Worm (Caenorhabditis elegans) whole organism, L2 larva: ENCODE data around the gene C23G10.7.

Experiments
- C34F6.9 ChIP-seq: fragments of 150-350 bp; optimal IDR thresholded peaks from 2 replicates; lab custom pipeline; 2014; ENCODE audit warnings: missing biosample characterization, missing genetic modification characterization
- F13H6.1 ChIP-seq: sonication (generic microtip); optimal IDR thresholded peaks from 2 replicates; lab custom pipeline; 2016; ENCODE audit warnings: missing genetic modification characterization, missing compliant biosample characterization
- R02D3.7 ChIP-seq: fragments of 150-350 bp; optimal IDR thresholded peaks from 2 replicates; lab custom pipeline; 2014; ENCODE audit warnings: missing biosample characterization, missing genetic modification characterization
- Y55F3AM.14 ChIP-seq: fragments of 200-800 bp; sonication (Bioruptor generic); optimal IDR thresholded peaks from 2 replicates; lab custom pipeline; 2018; ENCODE audit warnings: mild to moderate bottlenecking, missing genetic modification characterization, missing compliant biosample characterization
- ZK546.5 ChIP-seq: sonication (generic microtip); optimal IDR thresholded peaks from 2 replicates; lab custom pipeline; 2017; ENCODE audit warnings: missing biosample characterization, missing genetic modification characterization
- aly-2 ChIP-seq: fragments of 150-350 bp; optimal IDR thresholded peaks from 2 replicates; lab custom pipeline; 2014; ENCODE audit warnings: missing biosample characterization, missing genetic modification characterization
- ama-1 ChIP-seq: fragments of 150-350 bp; optimal IDR thresholded peaks from 2 replicates; lab custom pipeline; 2018; ENCODE audit warnings: inconsistent platforms
- ceh-16 ChIP-seq: fragments of 150-350 bp; optimal IDR thresholded peaks from 2 replicates; lab custom pipeline; 2014; ENCODE audit warnings: missing biosample characterization, missing genetic modification characterization
- ceh-82 ChIP-seq: fragments of 150-350 bp; optimal IDR thresholded peaks from 2 replicates; lab custom pipeline; 2014; ENCODE audit warnings: missing biosample characterization, missing genetic modification characterization
- crh-2 ChIP-seq: sonication (generic microtip); optimal IDR thresholded peaks from 2 replicates; lab custom pipeline; 2017; ENCODE audit warnings: missing biosample characterization, missing genetic modification characterization
- dmd-4 ChIP-seq: sonication (generic microtip); optimal IDR thresholded peaks from 2 replicates; lab custom pipeline; 2017; ENCODE audit warnings: missing biosample characterization, missing genetic modification characterization
- egl-27 ChIP-seq: sonication (generic microtip); optimal IDR thresholded peaks from 3 replicates; lab custom pipeline; 2017; ENCODE audit warnings: missing biosample characterization, missing genetic modification reagents, missing genetic modification characterization
- elt-1 ChIP-seq: fragments of 150-350 bp; optimal IDR thresholded peaks from 2 replicates; lab custom pipeline; 2014; ENCODE audit warnings: missing biosample characterization, missing genetic modification characterization
- elt-3 ChIP-seq: sonication (generic microtip); optimal IDR thresholded peaks from 2 replicates; lab custom pipeline; 2017; ENCODE audit warnings: missing biosample characterization, missing genetic modification characterization
- fos-1 ChIP-seq: fragments of 150-350 bp; optimal IDR thresholded peaks from 2 replicates; lab custom pipeline; 2014; ENCODE audit warnings: missing biosample characterization, missing genetic modification characterization
- gmeb-1 ChIP-seq: fragments of 150-350 bp; optimal IDR thresholded peaks from 2 replicates; lab custom pipeline; 2014; ENCODE audit warnings: missing biosample characterization, missing genetic modification characterization
- lin-11 ChIP-seq: fragments of 150-350 bp; sonication (generic microtip); optimal IDR thresholded peaks from 2 replicates; lab custom pipeline; 2014; ENCODE audit warnings: missing biosample characterization, missing genetic modification characterization, inconsistent platforms, mixed read lengths
- lin-13 ChIP-seq: fragments of 150-350 bp; optimal IDR thresholded peaks from 2 replicates; lab custom pipeline; 2014; ENCODE audit warnings: missing biosample characterization, missing genetic modification reagents, missing genetic modification characterization
- lsy-2 ChIP-seq, 2 experiments: fragments of 150-350 bp in 1 of 2; sonication (generic microtip) in 1 of 2; optimal IDR thresholded peaks; 2 replicates each; lab custom pipeline; 2014 to 2017; ENCODE audit warnings: missing biosample characterization in 2 of 2, missing genetic modification characterization in 2 of 2
- mab-5 ChIP-seq: fragments of 150-350 bp; optimal IDR thresholded peaks from 2 replicates; lab custom pipeline; 2014; ENCODE audit warnings: missing biosample characterization, missing genetic modification characterization
- mbf-1 ChIP-seq: sonication (generic microtip); optimal IDR thresholded peaks from 2 replicates; lab custom pipeline; 2017; ENCODE audit warnings: missing biosample characterization, missing genetic modification characterization
- mdl-1 ChIP-seq, 2 experiments: fragments of 150-350 bp in 1 of 2; sonication (generic microtip) in 1 of 2; optimal IDR thresholded peaks; 2 replicates each; lab custom pipeline; 2017; ENCODE audit warnings: missing biosample characterization in 2 of 2, missing genetic modification characterization in 2 of 2
- nhr-10 ChIP-seq: sonication (generic microtip); optimal IDR thresholded peaks from 2 replicates; lab custom pipeline; 2017; ENCODE audit warnings: missing biosample characterization, missing genetic modification characterization
- nhr-11 ChIP-seq: fragments of 150-350 bp; optimal IDR thresholded peaks from 2 replicates; lab custom pipeline; 2014; ENCODE audit warnings: missing biosample characterization, missing genetic modification characterization
- nhr-129 ChIP-seq: fragments of 150-350 bp; optimal IDR thresholded peaks from 2 replicates; lab custom pipeline; 2014; ENCODE audit warnings: missing biosample characterization, missing genetic modification characterization
- nhr-23 ChIP-seq: fragments of 150-350 bp; optimal IDR thresholded peaks from 2 replicates; lab custom pipeline; 2014; ENCODE audit warnings: missing biosample characterization, missing genetic modification reagents, missing genetic modification characterization
- nhr-237 ChIP-seq: fragments of 150-350 bp; optimal IDR thresholded peaks from 2 replicates; lab custom pipeline; 2014; ENCODE audit warnings: missing biosample characterization, missing genetic modification characterization
- nhr-25 ChIP-seq: fragments of 150-350 bp; sonication (generic microtip); optimal IDR thresholded peaks from 3 replicates; lab custom pipeline; 2014; ENCODE audit warnings: missing biosample characterization, missing genetic modification characterization
- nhr-6 ChIP-seq: fragments of 150-350 bp; optimal IDR thresholded peaks from 2 replicates; lab custom pipeline; 2014; ENCODE audit warnings: missing biosample characterization, missing genetic modification characterization
- nhr-77 ChIP-seq: fragments of 150-350 bp; optimal IDR thresholded peaks from 2 replicates; lab custom pipeline; 2014; ENCODE audit warnings: missing biosample characterization, missing genetic modification characterization
- peb-1 ChIP-seq: fragments of 150-350 bp; optimal IDR thresholded peaks from 2 replicates; lab custom pipeline; 2014; ENCODE audit warnings: missing biosample characterization, missing genetic modification characterization
- sma-3 ChIP-seq: sonication (generic microtip); optimal IDR thresholded peaks from 2 replicates; lab custom pipeline; 2016; ENCODE audit warnings: missing genetic modification reagents, missing genetic modification characterization, missing compliant biosample characterization
- sma-9 ChIP-seq, 2 experiments: fragments of 150-350 bp in 1 of 2; sonication (generic microtip) in 1 of 2; optimal IDR thresholded peaks; 2 replicates each; lab custom pipeline; 2014 to 2016; ENCODE audit warnings: missing genetic modification characterization in 2 of 2, mild to moderate bottlenecking in 1 of 2, missing biosample characterization in 1 of 2, missing compliant biosample characterization in 1 of 2, missing genetic modification reagents in 1 of 2, moderate library complexity in 1 of 2
- unc-39 ChIP-seq: fragments of 150-350 bp; optimal IDR thresholded peaks from 2 replicates; lab custom pipeline; 2014; ENCODE audit warnings: missing biosample characterization, missing genetic modification characterization
- unc-55 ChIP-seq: fragments of 150-350 bp; sonication (generic microtip); optimal IDR thresholded peaks from 3 replicates; lab custom pipeline; 2014; ENCODE audit warnings: missing biosample characterization, missing genetic modification reagents, missing genetic modification characterization
- unc-62 ChIP-seq: fragments of 150-350 bp; optimal IDR thresholded peaks from 2 replicates; lab custom pipeline; 2014; ENCODE audit warnings: missing biosample characterization, missing genetic modification reagents, missing genetic modification characterization
- ztf-1 ChIP-seq: fragments of 200-800 bp; sonication (Bioruptor generic); conservative IDR thresholded peaks from 2 replicates; pipeline ENCODE4 v1.3.6; 2022; ENCODE audit warnings: missing genetic modification characterization, missing compliant biosample characterization
- ztf-4 ChIP-seq: fragments of 150-350 bp; optimal IDR thresholded peaks from 2 replicates; lab custom pipeline; 2014; ENCODE audit warnings: missing biosample characterization, missing genetic modification characterization

C23G10.7 gene

ce11 chrIII:6170038-6170437, 28.2 kb downstream of the C23G10.7 start:
- TF ChIP-seq sma-9 (GFP tag; optimal IDR thresholded peaks at IDR 0.05; lab: Kevin White, UChicago) (peak; percentile 37), sma-9 (tag; optimal IDR thresholded peaks at IDR 0.05; lab: Kevin White, UChicago) (no peak), F13H6.1 (tag; lab: Kevin White, UChicago) (peak; percentile 46), lsy-2 (tag; optimal IDR thresholded peaks at IDR 0.05; lab: Kevin White, UChicago) (peak in 1 of 2 experiments; percentile 60), fos-1 (tag; lab: Kevin White, UChicago) (peak; percentile 3), mab-5 (tag; lab: Kevin White, UChicago) (peak; percentile 21), peb-1 (tag; lab: Kevin White, UChicago) (no peak), C34F6.9 (tag; lab: Kevin White, UChicago) (peak; percentile 80), crh-2 (tag; lab: Kevin White, UChicago) (peak; percentile 32), unc-55 (GFP tag; lab: Kevin White, UChicago) (peak; percentile 45), aly-2 (no peak), ama-1 (peak; percentile 56), ceh-16 (tag; lab: Kevin White, UChicago) (no peak), mdl-1 (tag; optimal IDR thresholded peaks at IDR 0.05; lab: Kevin White, UChicago) (no peak), lin-13 (GFP tag; lab: Kevin White, UChicago) (no peak), nhr-129 (tag; lab: Kevin White, UChicago) (peak; percentile 74), nhr-25 (peak; percentile 13)

ce11 chrIII:6168497-6169227, 29.6 kb downstream of the C23G10.7 start, which contains the start of gene efk-1:
Gene efk-1 (minus strand): TSS chrIII:6168547.
- no peak for TF ChIP-seq gmeb-1 (tag; lab: Kevin White, UChicago)
- peak; percentile 36 for TF ChIP-seq crh-2 (tag; lab: Kevin White, UChicago)
- peak; percentile 42 for TF ChIP-seq nhr-129 (tag; lab: Kevin White, UChicago)
- TF ChIP-seq C34F6.9 (tag; lab: Kevin White, UChicago): peak; percentile 21
- TF ChIP-seq mbf-1 (tag; lab: Kevin White, UChicago): no peak
- peak; percentile 20 for TF ChIP-seq ama-1
- no peak for TF ChIP-seq mdl-1 (tag; optimal IDR thresholded peaks at IDR 0.05; lab: Kevin White, UChicago)
- no peak for TF ChIP-seq egl-27 (tag; lab: Kevin White, UChicago)
- TF ChIP-seq, all 48 proteins: peak for 4

ce11 chrIII:6166634-6167033, 31.6 kb downstream of the C23G10.7 start:
- TF ChIP-seq nhr-25 (no peak), R02D3.7 (no peak), unc-55 (GFP tag; lab: Kevin White, UChicago) (no peak), sma-3 (GFP tag; lab: Kevin White, UChicago) (no peak), lin-11 (tag; lab: Kevin White, UChicago) (no peak), F13H6.1 (tag; lab: Kevin White, UChicago) (no peak), ztf-4 (tag; lab: Kevin White, UChicago) (no peak), dmd-4 (no peak), ama-1 (no peak), elt-3 (no peak)

DNA sequence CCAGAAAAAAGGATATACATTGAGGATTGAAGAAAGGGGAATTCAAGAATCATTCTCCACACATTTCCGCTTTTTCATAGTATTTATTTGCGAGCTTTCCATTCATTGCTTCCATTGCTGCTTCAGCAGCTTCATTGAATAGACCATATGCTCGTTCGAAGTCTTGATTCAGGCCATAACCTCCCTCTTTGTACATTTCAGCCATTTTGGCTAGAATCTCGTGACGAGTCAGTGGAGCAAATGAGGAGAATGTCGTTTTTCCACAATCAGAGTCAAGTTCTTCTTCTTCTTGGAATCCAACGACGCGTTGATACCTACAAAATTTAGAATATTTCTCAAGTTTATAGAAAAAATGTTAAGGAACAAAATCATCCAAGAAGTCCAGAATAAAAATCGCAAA, 33.0 kb downstream of the C23G10.7 start:
- TF ChIP-seq elt-3: no peak
- no peak for TF ChIP-seq unc-39 (tag; lab: Kevin White, UChicago)
- no peak for TF ChIP-seq lin-11 (tag; lab: Kevin White, UChicago)
- TF ChIP-seq elt-1 (tag; lab: Kevin White, UChicago): no peak
- no peak for TF ChIP-seq ceh-82 (tag; lab: Kevin White, UChicago)
- no peak for TF ChIP-seq ztf-1 (GFP tag; lab: Robert Waterston, UW)
- no peak for TF ChIP-seq Y55F3AM.14 (GFP tag; lab: Kevin White, UChicago)
- no peak for TF ChIP-seq nhr-237 (tag; lab: Kevin White, UChicago)

- TF ChIP-seq ama-1: peak; percentile 86
- peak; percentile 0 for TF ChIP-seq crh-2 (tag; lab: Kevin White, UChicago)
- no peak for TF ChIP-seq gmeb-1 (tag; lab: Kevin White, UChicago)
- peak; percentile 34 for TF ChIP-seq fos-1 (tag; lab: Kevin White, UChicago)
- TF ChIP-seq ztf-1 (GFP tag; lab: Robert Waterston, UW): no peak
- TF ChIP-seq nhr-129 (tag; lab: Kevin White, UChicago): peak; percentile 34
- no peak for TF ChIP-seq ceh-82 (tag; lab: Kevin White, UChicago)
- no peak for TF ChIP-seq ceh-16 (tag; lab: Kevin White, UChicago)
- TF ChIP-seq unc-39 (tag; lab: Kevin White, UChicago): no peak
- TF ChIP-seq lin-13 (GFP tag; lab: Kevin White, UChicago): peak; percentile 17
- TF ChIP-seq sma-9 (GFP tag; optimal IDR thresholded peaks at IDR 0.05; lab: Kevin White, UChicago): peak; percentile 35
- TF ChIP-seq sma-9 (tag; optimal IDR thresholded peaks at IDR 0.05; lab: Kevin White, UChicago): no peak
- TF ChIP-seq R02D3.7: no peak
- no peak for TF ChIP-seq lsy-2 (tag; optimal IDR thresholded peaks at IDR 0.05; lab: Kevin White, UChicago)
- TF ChIP-seq nhr-77 (tag; lab: Kevin White, UChicago): no peak
- no peak for TF ChIP-seq nhr-11 (tag; lab: Kevin White, UChicago)
- TF ChIP-seq nhr-10: no peak
- TF ChIP-seq nhr-23 (tag; lab: Kevin White, UChicago): no peak
- TF ChIP-seq lin-11 (tag; lab: Kevin White, UChicago): no peak
- no peak for TF ChIP-seq F13H6.1 (tag; lab: Kevin White, UChicago)
- no peak for TF ChIP-seq ZK546.5 (tag; lab: Kevin White, UChicago)
- TF ChIP-seq peb-1 (tag; lab: Kevin White, UChicago): no peak
- TF ChIP-seq unc-62 (GFP tag; lab: Kevin White, UChicago): no peak
- TF ChIP-seq C34F6.9 (tag; lab: Kevin White, UChicago): peak; percentile 48
- no peak for TF ChIP-seq mbf-1 (tag; lab: Kevin White, UChicago)
- TF ChIP-seq nhr-25: peak; percentile 5
- no peak for TF ChIP-seq nhr-6 (tag; lab: Kevin White, UChicago)
- TF ChIP-seq sma-3 (GFP tag; lab: Kevin White, UChicago): no peak
Observed at ce11 chrIII:6164253-6164971, 33.8 kb downstream of the C23G10.7 start, which contains the start of gene F42A10.9. Gene F42A10.9 (plus strand): TSS chrIII:6164573.
